Fruit fly (Drosophila melanogaster) whole organism, adult: ENCODE results near the gene spirit.
A peak's percentile ranks its signal among the peaks of the same experiment; 100 is the strongest.

ENCODE experiments used
- CG11617 ChIP-seq: fragments of 200-800 bp; sonication (Bioruptor generic); optimal IDR thresholded peaks from 2 replicates; lab custom pipeline; 2017; ENCODE audit warnings: mild to moderate bottlenecking, missing biosample characterization, missing genetic modification reagents, missing genetic modification characterization
- CG12768 ChIP-seq: fragments of 200-800 bp; sonication (Bioruptor generic); optimal IDR thresholded peaks from 2 replicates; lab custom pipeline; 2017; ENCODE audit warnings: missing biosample characterization, missing genetic modification characterization, mild to moderate bottlenecking, moderate library complexity, missing genetic modification reagents
- CG14711 ChIP-seq: fragments of 200-800 bp; sonication (Bioruptor generic); optimal IDR thresholded peaks from 2 replicates; lab custom pipeline; 2018; ENCODE audit warnings: missing biosample characterization, mild to moderate bottlenecking, missing genetic modification characterization, moderate library complexity
- CG1620 ChIP-seq: fragments of 200-800 bp; sonication (Bioruptor generic); optimal IDR thresholded peaks from 2 replicates; lab custom pipeline; 2016; ENCODE audit warnings: missing biosample characterization, missing genetic modification characterization
- CG33017 ChIP-seq: fragments of 200-800 bp; sonication (Bioruptor generic); optimal IDR thresholded peaks from 2 replicates; lab custom pipeline; 2018; ENCODE audit warnings: missing biosample characterization, mild to moderate bottlenecking, missing genetic modification characterization, moderate library complexity
- CG5204 ChIP-seq: fragments of 200-800 bp; sonication (Bioruptor generic); optimal IDR thresholded peaks from 2 replicates; lab custom pipeline; 2016; ENCODE audit warnings: missing biosample characterization, missing genetic modification characterization
- CG7045 ChIP-seq: fragments of 200-800 bp; sonication (Bioruptor generic); optimal IDR thresholded peaks from 2 replicates; lab custom pipeline; 2017; ENCODE audit warnings: missing biosample characterization, mild to moderate bottlenecking, missing genetic modification characterization
- CG7101 ChIP-seq: fragments of 200-800 bp; sonication (Bioruptor generic); optimal IDR thresholded peaks from 2 replicates; lab custom pipeline; 2018; ENCODE audit warnings: missing biosample characterization, mild to moderate bottlenecking, missing genetic modification characterization, moderate library complexity
- Clk ChIP-seq: fragments of 200-800 bp; sonication (Bioruptor generic); optimal IDR thresholded peaks from 2 replicates; lab custom pipeline; 2017; ENCODE audit warnings: missing biosample characterization, missing genetic modification characterization
- Crg-1 ChIP-seq: fragments of 200-800 bp; sonication (Bioruptor generic); optimal IDR thresholded peaks from 2 replicates; lab custom pipeline; 2016; ENCODE audit warnings: missing biosample characterization, missing genetic modification characterization
- Hr96 ChIP-seq: fragments of 200-800 bp; sonication (Bioruptor generic); optimal IDR thresholded peaks from 2 replicates; lab custom pipeline; 2016; ENCODE audit warnings: missing biosample characterization, missing genetic modification characterization
- Mnt ChIP-seq: fragments of 200-800 bp; sonication (Bioruptor generic); optimal IDR thresholded peaks from 2 replicates; lab custom pipeline; 2016; ENCODE audit warnings: missing biosample characterization, mild to moderate bottlenecking, missing genetic modification characterization
- bab1 ChIP-seq: fragments of 200-800 bp; sonication (Bioruptor generic); optimal IDR thresholded peaks from 3 replicates; lab custom pipeline; 2019; ENCODE audit warnings: missing biosample characterization, mild to moderate bottlenecking, missing genetic modification characterization, moderate library complexity
- cic ChIP-seq: fragments of 200-800 bp; sonication (Bioruptor generic); optimal IDR thresholded peaks from 2 replicates; lab custom pipeline; 2017; ENCODE audit warnings: missing biosample characterization, mild to moderate bottlenecking, missing genetic modification characterization, moderate library complexity
- cnc ChIP-seq, 2 experiments: fragments of >200 bp; optimal IDR thresholded peaks; 2 replicates each; lab custom pipeline; 2017
- kay ChIP-seq: fragments of 200-800 bp; sonication (Bioruptor generic); peaks from one replicate; lab custom pipeline; 2016; ENCODE audit warnings: missing biosample characterization, missing genetic modification characterization, borderline replicate concordance
- ovo ChIP-seq: fragments of 200-800 bp; sonication (Bioruptor generic); optimal IDR thresholded peaks from 2 replicates; lab custom pipeline; 2016; ENCODE audit warnings: missing biosample characterization, missing genetic modification characterization
- pad ChIP-seq: fragments of 200-800 bp; sonication (Bioruptor generic); optimal IDR thresholded peaks from 3 replicates; lab custom pipeline; 2017; ENCODE audit warnings: missing biosample characterization, missing genetic modification characterization, mild to moderate bottlenecking, moderate library complexity, missing genetic modification reagents
- tj ChIP-seq: fragments of 200-800 bp; sonication (Bioruptor generic); optimal IDR thresholded peaks from 3 replicates; lab custom pipeline; 2017; ENCODE audit warnings: missing biosample characterization, mild to moderate bottlenecking, missing genetic modification characterization, moderate library complexity
- toe ChIP-seq: fragments of 200-800 bp; sonication (Bioruptor generic); optimal IDR thresholded peaks from 2 replicates; lab custom pipeline; 2016; ENCODE audit warnings: missing biosample characterization, missing genetic modification characterization

Gene spirit

DNA sequence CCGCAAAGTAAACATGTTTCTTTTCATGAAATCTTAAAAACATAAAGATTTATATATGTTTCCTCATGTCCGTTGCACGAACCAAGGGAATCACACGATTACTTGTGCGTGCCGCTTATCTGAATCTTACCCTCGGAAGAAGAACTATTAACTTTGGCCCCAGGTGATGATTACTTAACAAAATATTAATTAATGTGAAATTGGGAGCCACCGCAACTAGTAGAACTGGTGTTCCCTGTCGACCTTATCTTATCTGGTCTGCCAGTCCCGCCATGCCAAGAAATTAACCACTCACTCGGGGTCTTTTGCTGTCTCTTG is 19.7 kb upstream of the spirit start:
- TF ChIP-seq CG12768 (GFP tag; lab: Kevin White, UChicago) (no peak), bab1 (GFP tag; lab: Kevin White, UChicago) (no peak), CG5204 (no peak), CG14711 (no peak), Hr96 (no peak), CG11617 (GFP tag; lab: Kevin White, UChicago) (no peak), toe (GFP tag; lab: Kevin White, UChicago) (no peak), Mnt (GFP tag; lab: Kevin White, UChicago) (no peak), Crg-1 (GFP tag; lab: Kevin White, UChicago) (no peak), pad (no peak), cnc (optimal IDR thresholded peaks at IDR 0.05; lab: Kevin White, UChicago) (no peak), CG1620 (GFP tag; lab: Kevin White, UChicago) (no peak)

- TF ChIP-seq CG33017 (no peak), pad (peak; percentile 71), tj (GFP tag; lab: Kevin White, UChicago) (peak; percentile 59), Mnt (GFP tag; lab: Kevin White, UChicago) (no peak), cic (GFP tag; lab: Kevin White, UChicago) (no peak)
These were observed 19.2 kb upstream of the spirit start for dm6 chrX:8592437-8593158.

dm6 chrX:8591685-8592127 is 18.3 kb upstream of the spirit start, which contains the start of the genes CG12659 and Crag:
CG12659 (minus strand) TSS chrX:8591729.
Crag (plus strand) TSS chrX:8592031.
- TF ChIP-seq cnc (optimal IDR thresholded peaks at IDR 0.05; lab: Kevin White, UChicago): no peak
- no peak for TF ChIP-seq CG14711
- TF ChIP-seq CG12768 (GFP tag; lab: Kevin White, UChicago): no peak
- TF ChIP-seq toe (GFP tag; lab: Kevin White, UChicago): peak; percentile 60
- peak; percentile 19 for TF ChIP-seq Crg-1 (GFP tag; lab: Kevin White, UChicago)
- peak; percentile 10 for TF ChIP-seq CG1620 (GFP tag; lab: Kevin White, UChicago)
- TF ChIP-seq CG7101 (tag; lab: Kevin White, UChicago): no peak
- TF ChIP-seq ovo: peak; percentile 20
- TF ChIP-seq Mnt (GFP tag; lab: Kevin White, UChicago): peak; percentile 46
- no peak for TF ChIP-seq Clk (GFP tag; lab: Kevin White, UChicago)
- peak; percentile 54 for TF ChIP-seq CG5204
- no peak for TF ChIP-seq tj (GFP tag; lab: Kevin White, UChicago)
- TF ChIP-seq CG11617 (GFP tag; lab: Kevin White, UChicago): no peak
- peak; percentile 9 for TF ChIP-seq bab1 (GFP tag; lab: Kevin White, UChicago)
- no peak for TF ChIP-seq CG7045 (GFP tag; lab: Kevin White, UChicago)
- TF ChIP-seq kay (GFP tag; lab: Kevin White, UChicago): no peak

DNA sequence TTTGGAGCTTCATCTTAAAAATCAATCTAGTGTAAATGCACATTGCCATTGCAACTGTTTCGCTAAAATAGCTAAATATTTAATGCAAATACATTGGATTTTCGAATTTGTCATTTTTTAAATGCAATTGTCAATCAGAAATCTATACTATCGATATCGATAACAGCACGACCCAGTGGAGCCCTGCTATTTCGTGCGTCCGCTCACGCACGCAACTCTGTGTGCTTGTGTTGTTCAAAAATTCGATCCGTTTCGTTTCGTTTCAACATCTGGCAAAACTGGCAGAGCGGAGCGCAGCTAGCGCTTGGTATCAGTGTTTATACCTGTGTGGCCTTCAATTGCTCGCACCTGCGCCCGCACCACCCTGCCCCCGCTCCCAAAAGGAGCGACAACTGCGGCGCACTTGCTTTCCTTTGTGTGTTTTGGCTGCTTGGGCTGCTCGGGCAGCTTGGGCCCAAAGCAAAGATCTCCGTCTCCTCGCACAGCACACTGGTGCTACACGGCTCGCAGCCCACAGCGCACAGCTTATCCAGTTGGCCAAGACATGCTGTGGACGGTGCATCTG is 15.3 kb upstream of the spirit start, which contains the start of gene CG12081:
Gene CG12081, plus strand, starts transcription at position 205 of the 565 bp plus-strand sequence.
- peak; percentile 50 for TF ChIP-seq bab1 (GFP tag; lab: Kevin White, UChicago)
- no peak for TF ChIP-seq CG11617 (GFP tag; lab: Kevin White, UChicago)
- no peak for TF ChIP-seq tj (GFP tag; lab: Kevin White, UChicago)
- peak; percentile 25 for TF ChIP-seq CG14711
- TF ChIP-seq Crg-1 (GFP tag; lab: Kevin White, UChicago): no peak
- peak; percentile 11 for TF ChIP-seq CG7101 (tag; lab: Kevin White, UChicago)
- peak; percentile 51 for TF ChIP-seq Mnt (GFP tag; lab: Kevin White, UChicago)
- no peak for TF ChIP-seq CG33017
- TF ChIP-seq CG12768 (GFP tag; lab: Kevin White, UChicago): no peak
- TF ChIP-seq CG1620 (GFP tag; lab: Kevin White, UChicago): peak; percentile 30

DNA sequence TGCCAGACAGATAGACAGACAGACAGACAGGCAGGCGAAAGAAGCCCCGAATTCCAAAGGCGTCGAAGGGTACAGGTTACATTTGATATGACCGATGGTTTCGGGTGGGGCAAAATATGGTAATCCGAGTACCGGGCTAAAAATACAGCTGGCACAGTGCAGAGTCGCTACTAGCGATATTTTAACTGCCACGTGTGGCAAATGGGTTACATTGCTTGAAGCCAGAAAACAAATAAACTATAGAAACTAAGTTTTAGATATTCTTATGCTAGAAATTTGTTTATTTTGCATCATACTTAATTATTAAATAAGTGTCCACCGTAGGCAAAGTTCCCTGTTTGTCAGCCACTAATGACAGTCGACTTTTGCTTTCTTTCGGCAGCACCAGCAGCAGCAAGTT is 9.8 kb upstream of the spirit start:
- TF ChIP-seq cnc (optimal IDR thresholded peaks at IDR 0.05; lab: Kevin White, UChicago) (no peak), CG14711 (no peak), Crg-1 (GFP tag; lab: Kevin White, UChicago) (no peak), Clk (GFP tag; lab: Kevin White, UChicago) (no peak), CG1620 (GFP tag; lab: Kevin White, UChicago) (no peak)

DNA sequence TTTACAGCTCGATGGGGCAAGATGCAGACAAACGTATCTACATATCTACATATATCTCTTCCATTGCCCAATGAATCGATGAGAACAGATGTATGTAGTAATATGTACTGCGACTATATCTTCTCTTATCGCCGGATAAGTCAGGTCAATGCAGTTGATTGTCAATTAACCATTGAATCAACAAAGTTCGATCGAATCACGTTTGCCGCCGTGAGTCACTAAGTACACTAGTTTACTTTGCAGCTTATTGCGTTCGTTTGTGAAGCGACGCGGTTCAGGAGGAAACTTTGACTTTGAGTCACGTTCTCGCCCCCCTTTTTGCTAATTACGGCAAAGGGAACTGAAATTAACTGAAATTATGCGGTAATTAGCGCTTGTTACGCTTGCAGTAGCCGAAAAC is 7.4 kb upstream of the spirit start:
- TF ChIP-seq pad (no peak), cnc (optimal IDR thresholded peaks at IDR 0.05; lab: Kevin White, UChicago) (no peak), Crg-1 (GFP tag; lab: Kevin White, UChicago) (no peak), CG33017 (no peak), ovo (peak; percentile 22)

DNA sequence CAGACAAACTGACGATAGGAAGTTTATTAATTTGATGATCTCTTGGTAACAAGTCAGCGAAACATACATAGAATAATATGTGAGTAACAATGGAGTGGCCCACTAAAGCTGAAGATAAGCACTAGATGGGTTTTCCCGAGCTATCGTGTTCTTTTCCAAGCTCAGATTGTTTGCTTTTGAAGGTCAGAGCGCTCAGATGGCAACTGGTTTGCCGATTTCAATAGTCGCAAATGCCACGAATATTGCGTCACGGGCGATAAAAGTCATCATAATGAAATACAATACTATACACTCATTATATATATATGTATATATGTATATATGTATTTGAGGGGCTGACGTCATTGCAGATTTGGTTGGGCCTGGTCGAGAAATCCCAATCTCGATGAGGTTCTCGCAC is 6.5 kb upstream of the spirit start:
- no peak for TF ChIP-seq Crg-1 (GFP tag; lab: Kevin White, UChicago)
- TF ChIP-seq CG1620 (GFP tag; lab: Kevin White, UChicago): no peak
- no peak for TF ChIP-seq CG11617 (GFP tag; lab: Kevin White, UChicago)
- TF ChIP-seq CG33017: no peak
- TF ChIP-seq toe (GFP tag; lab: Kevin White, UChicago): no peak
- no peak for TF ChIP-seq Mnt (GFP tag; lab: Kevin White, UChicago)
- TF ChIP-seq bab1 (GFP tag; lab: Kevin White, UChicago): no peak
